Worm (Caenorhabditis elegans) whole organism, mixed stage, embryonic: Measurements from ENCODE around the gene C16C10.1.

Experiments used
- ces-1 ChIP-seq: fragments of 150-350 bp; optimal IDR thresholded peaks from 2 replicates; lab custom pipeline; 2014; ENCODE audit warnings: missing biosample characterization, missing genetic modification reagents, missing genetic modification characterization
- hlh-1 ChIP-seq: fragments of 150-350 bp; optimal IDR thresholded peaks from 2 replicates; lab custom pipeline; 2014; ENCODE audit warnings: missing biosample characterization, missing genetic modification reagents, missing genetic modification characterization
- nhr-12 ChIP-seq: fragments of 150-350 bp; optimal IDR thresholded peaks from 2 replicates; lab custom pipeline; 2014; ENCODE audit warnings: missing biosample characterization, missing genetic modification characterization
- pha-4 ChIP-seq: fragments of 150-350 bp; optimal IDR thresholded peaks from 2 replicates; lab custom pipeline; 2018; ENCODE audit warnings: missing biosample characterization, missing genetic modification reagents, missing genetic modification characterization

DNA sequence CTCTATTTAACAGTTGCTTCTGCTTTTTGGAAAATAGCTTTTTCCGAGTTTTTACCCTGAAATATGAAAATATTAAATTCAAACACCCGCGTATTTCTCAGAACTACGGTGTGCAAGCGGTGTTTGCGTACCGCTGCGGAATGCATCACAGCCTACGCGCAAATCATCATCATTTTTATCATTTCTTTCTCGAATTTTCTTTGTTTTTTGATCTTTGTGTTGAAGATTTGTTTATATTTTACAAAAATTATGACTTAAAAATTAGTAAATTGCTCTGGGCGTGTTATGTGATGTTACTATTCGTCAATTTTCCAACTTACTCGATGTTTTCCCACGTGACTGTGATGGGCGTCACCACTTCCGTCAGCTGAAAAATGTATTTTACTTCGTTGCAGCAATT is 30.3 kb downstream of the C16C10.1 start:
- TF ChIP-seq hlh-1 (tag; lab: Kevin White, UChicago), result no peak
- TF ChIP-seq pha-4, result no peak
- no peak for TF ChIP-seq ces-1
- no peak for TF ChIP-seq nhr-12 (tag; lab: Kevin White, UChicago)
